Worm (Caenorhabditis elegans) whole organism, early embryonic: ENCODE data around the gene hars-1.

Experiments used
- ceh-36 ChIP-seq: sonication (generic microtip); optimal IDR thresholded peaks from 2 replicates; lab custom pipeline; 2016; ENCODE audit warnings: missing genetic modification characterization, inconsistent platforms, missing compliant biosample characterization
- pes-1 ChIP-seq: fragments of 200-800 bp; sonication (Bioruptor generic); IDR thresholded peaks from 2 replicates; pipeline ENCODE4 v1.3.6; 2022; ENCODE audit warnings: missing genetic modification reagents, missing genetic modification characterization, missing compliant biosample characterization

DNA sequence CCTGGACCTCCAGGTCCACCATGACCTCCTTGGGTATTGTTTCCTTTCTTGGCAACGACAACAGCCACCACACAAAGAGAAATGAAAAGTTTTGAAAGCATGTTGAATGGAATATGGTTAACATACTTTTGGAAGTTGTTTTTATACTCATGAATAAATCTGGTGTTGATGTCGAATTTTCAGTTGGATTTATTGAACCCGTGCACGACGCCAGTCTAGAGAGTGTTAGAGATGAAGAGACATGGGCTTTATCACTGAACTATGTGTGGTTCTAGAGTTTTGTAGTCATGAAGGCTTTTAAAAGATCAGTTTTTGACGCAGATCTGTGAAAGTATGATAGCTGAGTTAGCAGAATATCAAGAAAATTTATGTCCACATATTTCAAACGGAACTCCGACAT lies 35.5 kb downstream of the hars-1 start, which contains the start of gene srlf-14:
- TF ChIP-seq pes-1 (no peak), ceh-36 (no peak)
